Worm (Caenorhabditis elegans) whole organism, early embryonic: Measurements from ENCODE around the gene C13C4.8.
"Not testable (repeated sequence)": the region's sequence is repeated elsewhere in the genome, so short reads cannot be mapped to it uniquely, and the experiment has no call there.

Source experiments
- B0310.2 ChIP-seq: sonication (generic microtip); optimal IDR thresholded peaks from 2 replicates; lab custom pipeline; 2016; ENCODE audit warnings: mild to moderate bottlenecking, missing genetic modification characterization, missing compliant biosample characterization
- F13C5.2 ChIP-seq: sonication (generic microtip); optimal IDR thresholded peaks from 2 replicates; lab custom pipeline; 2017; ENCODE audit warnings: mild to moderate bottlenecking, missing genetic modification characterization, inconsistent platforms, missing compliant biosample characterization
- aly-1 ChIP-seq: sonication (generic microtip); optimal IDR thresholded peaks from 2 replicates; lab custom pipeline; 2016; ENCODE audit warnings: missing genetic modification characterization, missing compliant biosample characterization
- ama-1 ChIP-seq: fragments of 150-350 bp; optimal IDR thresholded peaks from 2 replicates; lab custom pipeline; 2014
- ceh-13 ChIP-seq: fragments of 200-800 bp; sonication (Bioruptor generic); optimal IDR thresholded peaks from 2 replicates; lab custom pipeline; 2018; ENCODE audit warnings: mild to moderate bottlenecking, missing genetic modification characterization, missing compliant biosample characterization
- ceh-36 ChIP-seq: sonication (generic microtip); optimal IDR thresholded peaks from 2 replicates; lab custom pipeline; 2016; ENCODE audit warnings: missing genetic modification characterization, inconsistent platforms, missing compliant biosample characterization
- ets-7 ChIP-seq: sonication (generic microtip); optimal IDR thresholded peaks from 2 replicates; lab custom pipeline; 2016; ENCODE audit warnings: missing genotype, missing genetic modification characterization, missing compliant biosample characterization
- flt-1 ChIP-seq: fragments of 200-800 bp; sonication (Bioruptor generic); IDR thresholded peaks from 2 replicates; pipeline ENCODE4 v1.3.6; 2022; ENCODE audit warnings: missing genetic modification characterization, missing compliant biosample characterization
- hmbx-1 ChIP-seq: sonication (generic microtip); optimal IDR thresholded peaks from 2 replicates; lab custom pipeline; 2016; ENCODE audit warnings: mild to moderate bottlenecking, missing genetic modification characterization, missing compliant biosample characterization
- hmg-4 ChIP-seq: fragments of 200-800 bp; sonication (Bioruptor generic); optimal IDR thresholded peaks from 2 replicates; lab custom pipeline; 2018; ENCODE audit warnings: mild to moderate bottlenecking, missing genetic modification characterization, missing compliant biosample characterization
- hnd-1 ChIP-seq: sonication (generic microtip); optimal IDR thresholded peaks from 2 replicates; lab custom pipeline; 2016; ENCODE audit warnings: missing genetic modification characterization, missing compliant biosample characterization
- pes-1 ChIP-seq: fragments of 200-800 bp; sonication (Bioruptor generic); IDR thresholded peaks from 2 replicates; pipeline ENCODE4 v1.3.6; 2022; ENCODE audit warnings: missing genetic modification reagents, missing genetic modification characterization, missing compliant biosample characterization
- scrt-1 ChIP-seq: fragments of 200-800 bp; sonication (Bioruptor generic); IDR thresholded peaks from 2 replicates; pipeline ENCODE4 v1.3.6; 2022; ENCODE audit warnings: missing genetic modification characterization, missing compliant biosample characterization
- sea-1 ChIP-seq: fragments of 200-800 bp; sonication (Bioruptor generic); conservative IDR thresholded peaks from 2 replicates; pipeline ENCODE4 v1.3.6; 2022; ENCODE audit warnings: missing genetic modification characterization, missing compliant biosample characterization
- tbx-11 ChIP-seq: fragments of 200-800 bp; sonication (Bioruptor generic); IDR thresholded peaks from 2 replicates; pipeline ENCODE4 v1.3.6; 2022; ENCODE audit warnings: missing genetic modification characterization, missing compliant biosample characterization
- tbx-37 ChIP-seq: fragments of 200-800 bp; sonication (Bioruptor generic); conservative IDR thresholded peaks from 2 replicates; pipeline ENCODE4 v1.3.6; 2022; ENCODE audit warnings: missing genetic modification reagents, missing genetic modification characterization, missing compliant biosample characterization
- tra-4 ChIP-seq: sonication (generic microtip); optimal IDR thresholded peaks from 2 replicates; lab custom pipeline; 2017; ENCODE audit warnings: missing genetic modification characterization, missing compliant biosample characterization

C13C4.8 gene

ce11 chrV:12113726-12114125, 4.1 kb upstream of the C13C4.8 start:
- TF ChIP-seq ama-1 (lab: Kevin White, UChicago) (no peak), tra-4 (tag; lab: Kevin White, UChicago) (no peak), scrt-1 (GFP tag; lab: Robert Waterston, UW) (no peak), ceh-36 (tag; lab: Kevin White, UChicago) (no peak), flt-1 (GFP tag; lab: Robert Waterston, UW) (no peak), ceh-13 (GFP tag; lab: Kevin White, UChicago) (no peak), aly-1 (no peak), tbx-37 (GFP tag; lab: Robert Waterston, UW) (no peak)

ce11 chrV:12114693-12115092, 3.1 kb upstream of the C13C4.8 start, which contains the start of gene spin-1:
TSS of gene spin-1 (plus strand) at chrV:12114993.
- TF ChIP-seq hmg-4 (GFP tag; lab: Kevin White, UChicago) (no peak), sea-1 (GFP tag; lab: Robert Waterston, UW) (no peak), hnd-1 (tag; lab: Kevin White, UChicago) (no peak), hmbx-1 (no peak), scrt-1 (GFP tag; lab: Robert Waterston, UW) (no peak)

- TF ChIP-seq pes-1 (GFP tag; lab: Robert Waterston, UW) (no peak), B0310.2 (tag; lab: Kevin White, UChicago) (no peak), flt-1 (GFP tag; lab: Robert Waterston, UW) (no peak), hnd-1 (tag; lab: Kevin White, UChicago) (no peak), tbx-11 (GFP tag; lab: Robert Waterston, UW) (no peak), F13C5.2 (no peak), hmbx-1 (no peak), ets-7 (tag; lab: Kevin White, UChicago) (no peak), tra-4 (tag; lab: Kevin White, UChicago) (no peak)
These were observed 2.7 kb upstream of the C13C4.8 start for ce11 chrV:12115150-12115549.

ce11 chrV:12120381-12120780, 2.6 kb downstream of the C13C4.8 start, which contains the start of gene C13C4.7:
TSS of gene C13C4.7 (minus strand) at chrV:12120481.
- TF ChIP-seq B0310.2 (tag; lab: Kevin White, UChicago), result no peak

- TF ChIP-seq pes-1 (GFP tag; lab: Robert Waterston, UW) (no peak), tbx-11 (GFP tag; lab: Robert Waterston, UW) (no peak), sea-1 (GFP tag; lab: Robert Waterston, UW) (no peak), flt-1 (GFP tag; lab: Robert Waterston, UW) (no peak), aly-1 (no peak), scrt-1 (GFP tag; lab: Robert Waterston, UW) (no peak), hmbx-1 (no peak), ets-7 (tag; lab: Kevin White, UChicago) (no peak), ceh-36 (tag; lab: Kevin White, UChicago) (no peak), tbx-37 (GFP tag; lab: Robert Waterston, UW) (no peak), hmg-4 (GFP tag; lab: Kevin White, UChicago) (no peak), B0310.2 (tag; lab: Kevin White, UChicago) (no peak), hnd-1 (tag; lab: Kevin White, UChicago) (no peak), ceh-13 (GFP tag; lab: Kevin White, UChicago) (no peak), tra-4 (tag; lab: Kevin White, UChicago) (no peak), ama-1 (lab: Kevin White, UChicago) (no peak), F13C5.2 (no peak)
These were observed 3.5 kb downstream of the C13C4.8 start, which contains the start of gene C13C4.6 for ce11 chrV:12121274-12121673. TSS of gene C13C4.6 (plus strand) at chrV:12121574.

ce11 chrV:12130688-12131087, 12.9 kb downstream of the C13C4.8 start, which contains the start of gene C27A7.6:
TSS of gene C27A7.6 (minus strand) at chrV:12130788.
- TF ChIP-seq pes-1 (GFP tag; lab: Robert Waterston, UW); scrt-1 (GFP tag; lab: Robert Waterston, UW); aly-1: not testable (repeated sequence)

ce11 chrV:12131157-12131556, 13.4 kb downstream of the C13C4.8 start, which contains the start of gene enpp-1:
TSS of gene enpp-1 (plus strand) at chrV:12131457.
- TF ChIP-seq B0310.2, ets-7, hnd-1 (tag; lab: Kevin White, UChicago): not testable (repeated sequence)

ce11 chrV:12137942-12138341, 20.1 kb downstream of the C13C4.8 start:
- TF ChIP-seq ceh-36 (tag; lab: Kevin White, UChicago), result no peak
- no peak for TF ChIP-seq hmg-4 (GFP tag; lab: Kevin White, UChicago)
- no peak for TF ChIP-seq hnd-1 (tag; lab: Kevin White, UChicago)
- TF ChIP-seq aly-1, result no peak
- TF ChIP-seq scrt-1 (GFP tag; lab: Robert Waterston, UW), result no peak
- no peak for TF ChIP-seq tbx-37 (GFP tag; lab: Robert Waterston, UW)
- TF ChIP-seq F13C5.2, result no peak
- no peak for TF ChIP-seq ama-1 (lab: Kevin White, UChicago)

- TF ChIP-seq flt-1 (GFP tag; lab: Robert Waterston, UW) (no peak), B0310.2 (tag; lab: Kevin White, UChicago) (no peak), tbx-11 (GFP tag; lab: Robert Waterston, UW) (no peak), hnd-1 (tag; lab: Kevin White, UChicago) (no peak), ceh-36 (tag; lab: Kevin White, UChicago) (no peak), hmbx-1 (no peak), tra-4 (tag; lab: Kevin White, UChicago) (no peak)
These were observed 22.8 kb downstream of the C13C4.8 start, which contains the start of gene C27A7.3 for ce11 chrV:12140625-12141024. TSS of gene C27A7.3 (plus strand) at chrV:12140925.
